Worm (Caenorhabditis elegans) whole organism, young adult: ENCODE results near the gene Y57G11C.46.

Source experiments
- B0336.3 ChIP-seq: fragments of 200-800 bp; sonication (Bioruptor generic); IDR thresholded peaks from 2 replicates; pipeline ENCODE4 v1.3.6; 2022; ENCODE audit warnings: missing genetic modification characterization, missing compliant biosample characterization
- F23B12.7 ChIP-seq: sonication (generic microtip); optimal IDR thresholded peaks from 2 replicates; lab custom pipeline; 2017; ENCODE audit warnings: missing genetic modification characterization, mild to moderate bottlenecking, missing compliant biosample characterization, antibody characterized with exemption, moderate library complexity; ENCODE audit not compliant: insufficient read depth
- F37B4.10 ChIP-seq: fragments of 200-800 bp; sonication (Bioruptor generic); IDR thresholded peaks from 2 replicates; pipeline ENCODE4 v1.3.6; 2022; ENCODE audit warnings: missing genetic modification characterization, missing compliant biosample characterization
- F39B2.1 ChIP-seq: fragments of 200-800 bp; sonication (Bioruptor generic); IDR thresholded peaks from 2 replicates; pipeline ENCODE4 v1.3.6; 2022; ENCODE audit warnings: missing genetic modification reagents, missing genetic modification characterization, missing compliant biosample characterization
- F49E8.2 ChIP-seq: sonication (generic microtip); optimal IDR thresholded peaks from 3 replicates; lab custom pipeline; 2017; ENCODE audit warnings: missing genetic modification characterization, mild to moderate bottlenecking, missing compliant biosample characterization, antibody characterized with exemption, moderate library complexity; ENCODE audit not compliant: insufficient read depth
- F52B5.7 ChIP-seq: sonication (generic microtip); optimal IDR thresholded peaks from 2 replicates; lab custom pipeline; 2016; ENCODE audit warnings: mild to moderate bottlenecking, missing genetic modification characterization, missing compliant biosample characterization
- F55B11.4 ChIP-seq: sonication (generic microtip); optimal IDR thresholded peaks from 2 replicates; lab custom pipeline; 2016; ENCODE audit warnings: missing compliant biosample characterization, missing genetic modification characterization, borderline replicate concordance; ENCODE audit not compliant: insufficient read depth
- F57C9.4 ChIP-seq: sonication (generic microtip); optimal IDR thresholded peaks from 2 replicates; lab custom pipeline; 2017; ENCODE audit warnings: mild to moderate bottlenecking, missing genetic modification characterization, missing compliant biosample characterization
- K11D2.4 ChIP-seq: fragments of 200-800 bp; sonication (Bioruptor generic); IDR thresholded peaks from 2 replicates; pipeline ENCODE4 v1.3.6; 2022; ENCODE audit warnings: missing genetic modification reagents, missing genetic modification characterization, missing compliant biosample characterization
- K12H6.12 ChIP-seq: fragments of 200-800 bp; sonication (Bioruptor generic); optimal IDR thresholded peaks from 2 replicates; lab custom pipeline; 2018; ENCODE audit warnings: mild to moderate bottlenecking, missing genetic modification characterization, missing compliant biosample characterization
- Y53G8AR.9 ChIP-seq: fragments of 200-800 bp; sonication (Bioruptor generic); conservative IDR thresholded peaks from 2 replicates; pipeline ENCODE4 v1.3.6; 2022; ENCODE audit warnings: missing genetic modification reagents, missing genetic modification characterization, missing compliant biosample characterization
- Y56A3A.18 ChIP-seq: fragments of 200-800 bp; sonication (Bioruptor generic); IDR thresholded peaks from 2 replicates; pipeline ENCODE4 v1.3.6; 2022; ENCODE audit warnings: missing genetic modification reagents, missing genetic modification characterization, missing compliant biosample characterization
- Y79H2A.3 ChIP-seq: fragments of 200-800 bp; sonication (Bioruptor generic); conservative IDR thresholded peaks from 2 replicates; pipeline ENCODE4 v1.3.6; 2022; ENCODE audit warnings: missing genetic modification reagents, missing genetic modification characterization, missing compliant biosample characterization
- atf-7 ChIP-seq: sonication (generic microtip); optimal IDR thresholded peaks from 2 replicates; lab custom pipeline; 2017; ENCODE audit warnings: mild to moderate bottlenecking, missing genetic modification characterization, missing compliant biosample characterization
- athp-1 ChIP-seq: sonication (generic microtip); optimal IDR thresholded peaks from 2 replicates; lab custom pipeline; 2017; ENCODE audit warnings: mild to moderate bottlenecking, missing genetic modification characterization, missing compliant biosample characterization
- attf-6 ChIP-seq: fragments of 200-800 bp; sonication (Bioruptor generic); IDR thresholded peaks from 2 replicates; pipeline ENCODE4 v1.3.6; 2022; ENCODE audit warnings: missing genetic modification reagents, missing genetic modification characterization, missing compliant biosample characterization
- bed-1 ChIP-seq: fragments of 200-800 bp; sonication (Bioruptor generic); IDR thresholded peaks from 2 replicates; pipeline ENCODE4 v1.3.6; 2022; ENCODE audit warnings: missing genetic modification reagents, missing genetic modification characterization, missing compliant biosample characterization
- cebp-2 ChIP-seq: fragments of 200-800 bp; sonication (Bioruptor generic); IDR thresholded peaks from 2 replicates; pipeline ENCODE4 v1.3.6; 2022; ENCODE audit warnings: missing genetic modification characterization, missing compliant biosample characterization
- ceh-40 ChIP-seq: fragments of 200-800 bp; sonication (Bioruptor generic); IDR thresholded peaks from 2 replicates; pipeline ENCODE4 v1.3.6; 2022; ENCODE audit warnings: missing genetic modification characterization, missing compliant biosample characterization
- chd-7 ChIP-seq: sonication (generic microtip); optimal IDR thresholded peaks from 2 replicates; lab custom pipeline; 2016; ENCODE audit warnings: mild to moderate bottlenecking, missing genetic modification characterization, moderate library complexity, missing compliant biosample characterization
- dox-1 ChIP-seq: fragments of 200-800 bp; sonication (Bioruptor generic); IDR thresholded peaks from 2 replicates; pipeline ENCODE4 v1.3.6; 2022; ENCODE audit warnings: missing genetic modification reagents, missing genetic modification characterization, missing compliant biosample characterization
- dpff-1 ChIP-seq: sonication (generic microtip); optimal IDR thresholded peaks from 2 replicates; lab custom pipeline; 2017; ENCODE audit warnings: mild to moderate bottlenecking, missing genetic modification characterization, missing compliant biosample characterization
- dpl-1 ChIP-seq: fragments of 150-350 bp; optimal IDR thresholded peaks from 2 replicates; lab custom pipeline; 2014; ENCODE audit warnings: missing biosample characterization, missing genetic modification reagents, missing genetic modification characterization
- ekl-4 ChIP-seq: fragments of 200-800 bp; sonication (Bioruptor generic); IDR thresholded peaks from 2 replicates; pipeline ENCODE4 v1.3.6; 2022; ENCODE audit warnings: missing genetic modification reagents, missing genetic modification characterization, missing compliant biosample characterization
- fkh-3 ChIP-seq: sonication (generic microtip); optimal IDR thresholded peaks from 2 replicates; lab custom pipeline; 2016; ENCODE audit warnings: mild to moderate bottlenecking, missing genetic modification characterization, missing compliant biosample characterization
- hsf-1 ChIP-seq: fragments of 200-800 bp; sonication (Bioruptor generic); IDR thresholded peaks from 2 replicates; pipeline ENCODE4 v1.3.6; 2022; ENCODE audit warnings: missing genetic modification reagents, missing genetic modification characterization, missing compliant biosample characterization
- lag-1 ChIP-seq: fragments of 200-800 bp; sonication (Bioruptor generic); IDR thresholded peaks from 2 replicates; pipeline ENCODE4 v1.3.6; 2022; ENCODE audit warnings: missing genetic modification reagents, missing genetic modification characterization, missing compliant biosample characterization
- madf-10 ChIP-seq: sonication (generic microtip); optimal IDR thresholded peaks from 2 replicates; lab custom pipeline; 2016; ENCODE audit warnings: mild to moderate bottlenecking, missing genetic modification characterization, missing compliant biosample characterization
- madf-6 ChIP-seq: fragments of 200-800 bp; sonication (Bioruptor generic); IDR thresholded peaks from 2 replicates; pipeline ENCODE4 v1.3.6; 2022; ENCODE audit warnings: missing genetic modification reagents, missing genetic modification characterization, missing compliant biosample characterization
- nfya-1 ChIP-seq: sonication (generic microtip); optimal IDR thresholded peaks from 2 replicates; lab custom pipeline; 2017; ENCODE audit warnings: antibody characterized with exemption, missing compliant biosample characterization, missing genetic modification characterization, borderline replicate concordance; ENCODE audit not compliant: insufficient read depth
- nhr-80 ChIP-seq: sonication (generic microtip); optimal IDR thresholded peaks from 2 replicates; lab custom pipeline; 2016; ENCODE audit warnings: missing genetic modification characterization, missing compliant biosample characterization
- pha-4 ChIP-seq: fragments of 150-350 bp; sonication (generic microtip); optimal IDR thresholded peaks from 2 replicates; lab custom pipeline; 2014; ENCODE audit warnings: missing biosample characterization, missing genetic modification reagents, missing genetic modification characterization
- rcor-1 ChIP-seq: fragments of 200-800 bp; sonication (Bioruptor generic); IDR thresholded peaks from 2 replicates; pipeline ENCODE4 v1.3.6; 2022; ENCODE audit warnings: missing genetic modification reagents, missing genetic modification characterization, missing compliant biosample characterization
- rec-8 ChIP-seq, 2 experiments: sonication (generic microtip); optimal IDR thresholded peaks; 2 replicates each; lab custom pipeline; 2016; ENCODE audit warnings: mild to moderate bottlenecking in 2 of 2, missing genetic modification characterization in 2 of 2, missing genetic modification reagents in 2 of 2, missing genotype in 2 of 2, missing biosample characterization in 1 of 2, missing compliant biosample characterization in 1 of 2, moderate library complexity in 1 of 2
- repo-1 ChIP-seq: sonication (generic microtip); optimal IDR thresholded peaks from 2 replicates; lab custom pipeline; 2017; ENCODE audit warnings: mild to moderate bottlenecking, missing genetic modification characterization, missing compliant biosample characterization
- sea-2 ChIP-seq: fragments of 200-800 bp; sonication (Bioruptor generic); IDR thresholded peaks from 2 replicates; pipeline ENCODE4 v1.3.6; 2022; ENCODE audit warnings: missing genetic modification characterization, missing compliant biosample characterization
- snpc-1.1 ChIP-seq: sonication (generic microtip); optimal IDR thresholded peaks from 2 replicates; lab custom pipeline; 2017; ENCODE audit warnings: missing genetic modification characterization, mild to moderate bottlenecking, missing compliant biosample characterization, antibody characterized with exemption, moderate library complexity, missing genotype, missing genetic modification reagents; ENCODE audit not compliant: insufficient read depth
- snpc-1.3 ChIP-seq: sonication (generic microtip); optimal IDR thresholded peaks from 2 replicates; lab custom pipeline; 2017; ENCODE audit warnings: missing genetic modification characterization, mild to moderate bottlenecking, missing compliant biosample characterization, antibody characterized with exemption, moderate library complexity, missing genotype, missing genetic modification reagents; ENCODE audit not compliant: insufficient read depth
- snpc-3.4 ChIP-seq: sonication (generic microtip); optimal IDR thresholded peaks from 2 replicates; lab custom pipeline; 2017; ENCODE audit warnings: missing genetic modification characterization, mild to moderate bottlenecking, missing compliant biosample characterization, antibody characterized with exemption, moderate library complexity, missing genotype, missing genetic modification reagents
- somi-1 ChIP-seq: fragments of 200-800 bp; sonication (Bioruptor generic); optimal IDR thresholded peaks from 2 replicates; lab custom pipeline; 2018; ENCODE audit warnings: mild to moderate bottlenecking, missing genetic modification characterization, missing compliant biosample characterization
- tbp1 ChIP-seq: fragments of 200-800 bp; sonication (Bioruptor generic); optimal IDR thresholded peaks from 2 replicates; lab custom pipeline; 2018; ENCODE audit warnings: mild to moderate bottlenecking, missing genetic modification characterization, missing compliant biosample characterization
- tbx-9 ChIP-seq: sonication (generic microtip); optimal IDR thresholded peaks from 2 replicates; lab custom pipeline; 2016; ENCODE audit warnings: borderline replicate concordance, missing genetic modification characterization, inconsistent platforms, missing compliant biosample characterization
- tlf-1 ChIP-seq: fragments of 200-800 bp; sonication (Bioruptor generic); optimal IDR thresholded peaks from 2 replicates; lab custom pipeline; 2018; ENCODE audit warnings: mild to moderate bottlenecking, missing genetic modification characterization, missing compliant biosample characterization
- zim-3 ChIP-seq: sonication (generic microtip); optimal IDR thresholded peaks from 2 replicates; lab custom pipeline; 2017; ENCODE audit warnings: mild to moderate bottlenecking, missing genetic modification characterization, moderate library complexity, missing compliant biosample characterization
- ztf-18 ChIP-seq: sonication (generic microtip); optimal IDR thresholded peaks from 2 replicates; lab custom pipeline; 2016; ENCODE audit warnings: missing genotype, mild to moderate bottlenecking, missing genetic modification characterization, missing compliant biosample characterization
- ztf-25 ChIP-seq: fragments of 200-800 bp; sonication (Bioruptor generic); IDR thresholded peaks from 2 replicates; pipeline ENCODE4 v1.3.6; 2022; ENCODE audit warnings: missing genetic modification reagents, missing genetic modification characterization, missing compliant biosample characterization
- ztf-26 ChIP-seq: sonication (generic microtip); optimal IDR thresholded peaks from 2 replicates; lab custom pipeline; 2017; ENCODE audit warnings: missing genetic modification characterization, missing compliant biosample characterization

The Y57G11C.46 gene

ce11 chrIV:14786374-14787136 lies 29.6 kb downstream of the Y57G11C.46 start, which contains the start of gene melo-1 (continued):
- TF ChIP-seq hsf-1 (GFP tag; lab: Robert Waterston, UW) = no peak
- no peak for TF ChIP-seq F23B12.7 (tag; lab: Kevin White, UChicago)
- no peak for TF ChIP-seq ztf-18
- no peak for TF ChIP-seq atf-7 (tag; lab: Kevin White, UChicago)
- no peak for TF ChIP-seq snpc-1.3
- no peak for TF ChIP-seq madf-10 (tag; lab: Kevin White, UChicago)
- no peak for TF ChIP-seq lag-1
- TF ChIP-seq somi-1 (GFP tag; lab: Kevin White, UChicago) = no peak
- TF ChIP-seq ztf-25 = no peak
- TF ChIP-seq pha-4 (tag; lab: Kevin White, UChicago) = no peak
- 0 out of 2 replicates have a peak, but pooled peaks have one; percentile 18 for TF ChIP-seq B0336.3 (GFP tag; lab: Robert Waterston, UW)
- no peak for TF ChIP-seq chd-7 (tag; lab: Kevin White, UChicago)
- no peak for TF ChIP-seq rcor-1 (GFP tag; lab: Robert Waterston, UW)
- TF ChIP-seq ceh-40 = no peak
- TF ChIP-seq tbx-9 = no peak
- no peak for TF ChIP-seq rec-8 (tag; optimal IDR thresholded peaks at IDR 0.05; lab: Kevin White, UChicago)
- TF ChIP-seq K12H6.12 (tag; lab: Kevin White, UChicago) = no peak
- TF ChIP-seq bed-1 = no peak
- no peak for TF ChIP-seq F57C9.4 (tag; lab: Kevin White, UChicago)
- TF ChIP-seq dox-1 (GFP tag; lab: Robert Waterston, UW) = peak; percentile 39; the same call in 1 of the 2 replicates
- no peak for TF ChIP-seq F49E8.2 (tag; lab: Kevin White, UChicago)
- no peak for TF ChIP-seq F37B4.10 (GFP tag; lab: Robert Waterston, UW)
- no peak for TF ChIP-seq athp-1 (tag; lab: Kevin White, UChicago)
- TF ChIP-seq dpff-1 (tag; lab: Kevin White, UChicago) = no peak
- no peak for TF ChIP-seq Y53G8AR.9 (GFP tag; lab: Robert Waterston, UW)
- TF ChIP-seq F55B11.4 (tag; lab: Kevin White, UChicago) = no peak
- TF ChIP-seq F52B5.7 (tag; lab: Kevin White, UChicago) = no peak
- no peak for TF ChIP-seq ztf-26 (tag; lab: Kevin White, UChicago)
- TF ChIP-seq repo-1 = no peak
- 0 out of 2 replicates have a peak, but pooled peaks have one; percentile 14 for TF ChIP-seq attf-6 (GFP tag; lab: Robert Waterston, UW)
- no peak for TF ChIP-seq Y79H2A.3
- no peak for TF ChIP-seq zim-3
- TF ChIP-seq nhr-80 (tag; lab: Kevin White, UChicago) = peak; percentile 29
- TF ChIP-seq tlf-1 (GFP tag; lab: Kevin White, UChicago) = no peak
- TF ChIP-seq tbp1 (GFP tag; lab: Kevin White, UChicago) = no peak
- no peak for TF ChIP-seq K11D2.4 (GFP tag; lab: Robert Waterston, UW)
- TF ChIP-seq ekl-4 (GFP tag; lab: Robert Waterston, UW) = no peak
- TF ChIP-seq Y56A3A.18 (GFP tag; lab: Robert Waterston, UW) = no peak
- TF ChIP-seq nfya-1 (tag; lab: Kevin White, UChicago) = no peak
- TF ChIP-seq fkh-3 = no peak
- TF ChIP-seq F39B2.1 = no peak
- no peak for TF ChIP-seq sea-2
- no peak for TF ChIP-seq madf-6 (GFP tag; lab: Robert Waterston, UW)
- no peak for TF ChIP-seq snpc-3.4 (tag; lab: Kevin White, UChicago)
- no peak for TF ChIP-seq dpl-1 (GFP tag; lab: Kevin White, UChicago)
- TF ChIP-seq cebp-2 = no peak
- TF ChIP-seq snpc-1.1 (tag; lab: Kevin White, UChicago) = no peak
